Fruit fly (Drosophila melanogaster): ENCODE data around the gene CG15865.

dm6 chrX:16660632-16661031, 3.6 kb downstream of the CG15865 start:
- TF ChIP-seq Sox102F (GFP tag; optimal IDR thresholded peaks at IDR 0.05) (no peak), CG3032 (tag; optimal IDR thresholded peaks at IDR 0.05) (no peak), CG6854 (GFP tag; optimal IDR thresholded peaks at IDR 0.05) (no peak), pdm3 (GFP tag; optimal IDR thresholded peaks at IDR 0.05) (no peak), Lpt (GFP tag; optimal IDR thresholded peaks at IDR 0.05) (no peak), Hr39 (GFP tag; optimal IDR thresholded peaks at IDR 0.05) (no peak), Gug (GFP tag; IDR thresholded peaks at IDR 0.05) (no peak), dac (GFP tag; optimal IDR thresholded peaks at IDR 0.05) (no peak), fd59A (GFP tag; optimal IDR thresholded peaks at IDR 0.05) (no peak), CG9139 (GFP tag; optimal IDR thresholded peaks at IDR 0.05) (no peak), net (GFP tag; optimal IDR thresholded peaks at IDR 0.05) (no peak), CG1621 (tag; optimal IDR thresholded peaks at IDR 0.05) (no peak), CG34406 (GFP tag; optimal IDR thresholded peaks at IDR 0.05) (no peak), CG16779 (tag; optimal IDR thresholded peaks at IDR 0.05) (no peak)
